Worm (Caenorhabditis elegans) whole organism, midembryonic: ENCODE results near the gene F56D2.3.
A peak's percentile ranks its signal among the peaks of the same experiment; 100 is the strongest.

Experiments
- T22C8.4 ChIP-seq: fragments of 200-800 bp; sonication (Bioruptor generic); IDR thresholded peaks from 2 replicates; pipeline ENCODE4 v1.3.6; 2022; ENCODE audit warnings: missing genetic modification characterization, missing compliant biosample characterization
- cog-1 ChIP-seq: sonication (generic microtip); optimal IDR thresholded peaks from 2 replicates; lab custom pipeline; 2016; ENCODE audit warnings: missing genetic modification characterization, missing compliant biosample characterization
- flt-1 ChIP-seq: fragments of 200-800 bp; sonication (Bioruptor generic); IDR thresholded peaks from 2 replicates; pipeline ENCODE4 v1.3.6; 2022; ENCODE audit warnings: missing genetic modification characterization, missing compliant biosample characterization
- klf-2 ChIP-seq: fragments of 200-800 bp; sonication (Bioruptor generic); conservative IDR thresholded peaks from 2 replicates; pipeline ENCODE4 v1.3.6; 2022; ENCODE audit warnings: missing genetic modification reagents, missing genetic modification characterization, missing compliant biosample characterization
- med-1 ChIP-seq: sonication (generic microtip); optimal IDR thresholded peaks from 2 replicates; lab custom pipeline; 2017; ENCODE audit warnings: missing genetic modification characterization, mild to moderate bottlenecking, missing compliant biosample characterization, antibody characterized with exemption, missing genetic modification reagents; ENCODE audit not compliant: insufficient read depth
- ref-1 ChIP-seq: fragments of 200-800 bp; sonication (Bioruptor generic); conservative IDR thresholded peaks from 2 replicates; pipeline ENCODE4 v1.3.6; 2022; ENCODE audit warnings: missing genetic modification reagents, missing genetic modification characterization, missing compliant biosample characterization
- tab-1 ChIP-seq: fragments of 200-800 bp; sonication (Bioruptor generic); IDR thresholded peaks from 2 replicates; pipeline ENCODE4 v1.3.6; 2022; ENCODE audit warnings: missing genetic modification characterization, missing compliant biosample characterization
- ztf-23 ChIP-seq: fragments of 200-800 bp; sonication (Bioruptor generic); IDR thresholded peaks from 2 replicates; pipeline ENCODE4 v1.3.6; 2022; ENCODE audit warnings: missing genetic modification reagents, missing genetic modification characterization, missing compliant biosample characterization
- ztf-29 ChIP-seq: fragments of 200-800 bp; sonication (Bioruptor generic); IDR thresholded peaks from 2 replicates; pipeline ENCODE4 v1.3.6; 2022; ENCODE audit warnings: missing genetic modification reagents, missing genetic modification characterization, missing compliant biosample characterization

F56D2.3 gene

DNA sequence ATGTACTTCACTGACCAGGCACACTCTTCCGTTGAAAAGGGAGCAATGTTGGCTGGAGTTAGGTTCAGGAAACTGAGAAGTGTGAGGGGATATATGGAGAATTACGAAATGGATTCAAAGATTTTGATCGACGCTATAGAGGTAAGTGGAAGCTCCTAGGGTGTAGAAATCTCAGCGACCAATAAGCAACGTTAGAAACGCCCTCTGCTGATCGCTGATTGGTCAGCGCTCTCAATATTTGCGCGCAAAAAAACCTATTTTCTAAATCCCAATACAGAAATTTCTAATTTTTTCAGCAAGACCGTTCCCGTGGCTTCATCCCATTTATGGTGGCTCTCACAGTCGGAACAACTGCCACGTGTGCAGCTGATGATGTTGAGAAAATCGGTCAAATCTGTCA, 30.9 kb downstream of the F56D2.3 start:
- no peak for TF ChIP-seq ztf-23 (GFP tag; lab: Robert Waterston, UW)
- no peak for TF ChIP-seq flt-1 (GFP tag; lab: Robert Waterston, UW)
- TF ChIP-seq med-1 (GFP tag; lab: Kevin White, UChicago), result no peak
- no peak for TF ChIP-seq ztf-29 (GFP tag; lab: Robert Waterston, UW)
- no peak for TF ChIP-seq klf-2 (GFP tag; lab: Robert Waterston, UW)
- TF ChIP-seq T22C8.4 (GFP tag; lab: Robert Waterston, UW), result no peak
- TF ChIP-seq tab-1, result no peak
- TF ChIP-seq ref-1 (GFP tag; lab: Robert Waterston, UW), result no peak
- no peak for TF ChIP-seq cog-1 (tag; lab: Kevin White, UChicago)

DNA sequence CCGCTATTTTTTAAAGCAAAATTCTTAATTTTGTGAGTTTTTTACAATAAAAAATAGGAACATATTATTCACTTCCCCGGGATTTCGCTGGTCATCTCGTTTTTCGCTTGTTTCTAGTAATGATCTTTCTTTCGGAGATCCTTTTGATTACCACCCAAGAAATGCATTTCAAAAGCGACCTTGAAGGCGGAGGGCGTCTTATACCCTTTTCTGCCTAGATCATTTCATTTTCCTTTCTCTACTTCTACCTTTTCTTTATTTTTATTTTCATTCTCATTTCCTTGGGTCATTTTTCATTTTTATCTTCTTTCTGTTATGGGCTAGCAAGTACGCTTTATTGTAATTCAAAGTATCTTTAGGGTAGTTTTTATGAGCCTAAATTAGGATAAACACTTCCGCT, 35.4 kb downstream of the F56D2.3 start:
- no peak for TF ChIP-seq med-1 (GFP tag; lab: Kevin White, UChicago)
- TF ChIP-seq ztf-29 (GFP tag; lab: Robert Waterston, UW), result no peak
- no peak for TF ChIP-seq cog-1 (tag; lab: Kevin White, UChicago)
- TF ChIP-seq tab-1, result no peak
- TF ChIP-seq flt-1 (GFP tag; lab: Robert Waterston, UW), result no peak
- no peak for TF ChIP-seq T22C8.4 (GFP tag; lab: Robert Waterston, UW)
- no peak for TF ChIP-seq ref-1 (GFP tag; lab: Robert Waterston, UW)
- no peak for TF ChIP-seq ztf-23 (GFP tag; lab: Robert Waterston, UW)
- no peak for TF ChIP-seq klf-2 (GFP tag; lab: Robert Waterston, UW)

DNA sequence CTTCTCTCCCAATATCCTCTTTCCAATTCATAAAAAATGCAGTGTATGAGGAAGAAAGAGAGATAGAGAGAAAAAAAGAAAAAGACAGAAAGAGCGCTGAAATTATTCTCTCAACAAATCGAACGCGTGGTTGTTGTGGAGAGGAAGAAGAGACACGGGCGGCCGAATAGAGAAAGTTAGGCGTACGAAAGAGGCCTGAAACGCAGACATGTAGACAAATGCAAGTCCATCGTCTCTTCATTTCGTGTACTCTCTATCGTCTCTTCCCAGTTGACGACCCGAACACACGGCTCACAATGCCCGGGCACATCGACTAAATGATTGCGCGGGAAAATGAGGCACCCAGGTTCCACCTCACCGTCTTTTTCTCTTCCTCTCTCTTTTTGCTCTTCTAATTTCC, 36.5 kb downstream of the F56D2.3 start:
- TF ChIP-seq cog-1 (tag; lab: Kevin White, UChicago) (peak; percentile 53), ref-1 (GFP tag; lab: Robert Waterston, UW) (no peak), med-1 (GFP tag; lab: Kevin White, UChicago) (no peak)

DNA sequence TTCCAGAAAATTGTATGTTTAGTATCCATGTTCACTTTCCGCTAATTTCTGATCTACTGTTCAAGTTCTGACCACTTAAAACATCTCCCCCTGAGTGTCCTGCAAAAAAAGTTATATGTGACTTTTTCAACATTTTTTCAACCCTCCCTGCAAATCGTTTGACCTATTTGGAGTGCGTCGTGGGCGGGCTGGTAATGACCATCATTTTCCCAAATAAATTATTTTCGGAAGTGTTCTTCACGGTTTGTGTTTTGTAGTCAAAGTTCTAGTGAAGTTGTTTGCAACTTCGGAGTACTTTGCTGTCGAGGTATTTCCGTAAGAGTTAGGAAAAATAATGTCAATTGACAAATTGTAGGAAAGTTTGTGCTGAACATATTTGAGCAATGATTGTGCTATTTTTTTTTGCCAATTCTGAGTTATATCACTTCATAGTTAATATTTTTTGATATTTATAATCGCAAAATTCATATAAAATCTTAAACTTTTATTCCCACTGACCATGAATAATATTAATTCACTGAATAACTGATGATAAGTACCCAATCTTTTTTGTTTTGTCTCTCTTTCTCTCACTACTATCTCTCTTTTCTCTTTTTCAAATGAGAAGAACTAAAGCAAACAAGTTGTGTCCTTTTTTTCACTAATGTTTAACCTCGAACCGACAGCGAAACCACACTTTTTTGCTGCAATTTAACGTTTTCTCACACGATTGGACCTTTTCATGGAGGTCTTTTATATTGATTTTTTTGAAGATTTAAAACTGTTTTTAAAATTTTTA, 37.7 kb downstream of the F56D2.3 start:
- TF ChIP-seq ztf-23 (GFP tag; lab: Robert Waterston, UW), result no peak
- TF ChIP-seq flt-1 (GFP tag; lab: Robert Waterston, UW), result no peak
- no peak for TF ChIP-seq cog-1 (tag; lab: Kevin White, UChicago)
- TF ChIP-seq T22C8.4 (GFP tag; lab: Robert Waterston, UW), result no peak
- no peak for TF ChIP-seq med-1 (GFP tag; lab: Kevin White, UChicago)
- TF ChIP-seq ref-1 (GFP tag; lab: Robert Waterston, UW), result no peak
- TF ChIP-seq tab-1, result no peak
- TF ChIP-seq ztf-29 (GFP tag; lab: Robert Waterston, UW), result no peak
- TF ChIP-seq klf-2 (GFP tag; lab: Robert Waterston, UW), result no peak

DNA sequence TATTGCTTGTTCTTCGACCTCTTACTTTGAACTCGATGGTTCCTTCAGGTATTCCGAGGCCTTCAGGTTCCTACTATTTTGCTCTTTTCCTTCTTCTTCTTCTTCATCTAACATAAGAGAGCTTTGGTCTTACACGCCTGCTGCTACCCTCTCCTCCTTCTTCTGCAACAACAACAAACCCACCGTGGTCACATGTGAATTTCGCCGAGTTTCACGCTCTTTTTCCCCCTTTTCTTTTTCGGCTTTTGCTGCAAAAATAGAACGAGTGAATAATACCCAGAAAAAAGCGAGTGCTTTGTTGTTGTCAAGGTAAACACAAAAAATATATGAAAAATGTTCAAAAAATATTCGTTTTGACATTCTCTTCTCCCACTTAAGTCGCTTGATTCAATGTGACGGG, 38.7 kb downstream of the F56D2.3 start:
- no peak for TF ChIP-seq cog-1 (tag; lab: Kevin White, UChicago)
- no peak for TF ChIP-seq ztf-23 (GFP tag; lab: Robert Waterston, UW)
- no peak for TF ChIP-seq tab-1

DNA sequence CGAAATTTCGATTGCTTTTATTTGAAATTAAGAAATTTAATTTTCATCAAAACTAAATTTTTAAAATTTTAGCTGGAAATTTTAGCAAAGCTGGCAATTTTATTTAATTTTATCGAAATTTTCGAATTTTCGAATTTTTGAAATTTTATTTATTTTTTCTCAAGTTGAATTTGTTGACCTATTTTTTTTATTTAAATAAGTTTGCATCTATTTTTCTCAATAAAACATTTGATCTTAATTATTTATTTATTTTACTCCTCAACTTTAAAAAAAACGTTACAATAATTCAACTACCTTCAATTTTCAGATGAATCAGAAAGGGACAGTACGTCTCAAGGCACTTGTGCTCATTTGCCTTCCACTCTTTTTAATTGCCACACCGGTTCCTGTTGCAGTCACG, 40.1 kb downstream of the F56D2.3 start, which contains the start of gene daf-4:
Gene daf-4, plus strand, starts transcription at position 301 of the 400 bp plus-strand sequence.
- no peak for TF ChIP-seq flt-1 (GFP tag; lab: Robert Waterston, UW)
- no peak for TF ChIP-seq ztf-23 (GFP tag; lab: Robert Waterston, UW)
- TF ChIP-seq cog-1 (tag; lab: Kevin White, UChicago), result no peak
- no peak for TF ChIP-seq med-1 (GFP tag; lab: Kevin White, UChicago)
- no peak for TF ChIP-seq T22C8.4 (GFP tag; lab: Robert Waterston, UW)
- no peak for TF ChIP-seq tab-1
- no peak for TF ChIP-seq ztf-29 (GFP tag; lab: Robert Waterston, UW)
- no peak for TF ChIP-seq ref-1 (GFP tag; lab: Robert Waterston, UW)

DNA sequence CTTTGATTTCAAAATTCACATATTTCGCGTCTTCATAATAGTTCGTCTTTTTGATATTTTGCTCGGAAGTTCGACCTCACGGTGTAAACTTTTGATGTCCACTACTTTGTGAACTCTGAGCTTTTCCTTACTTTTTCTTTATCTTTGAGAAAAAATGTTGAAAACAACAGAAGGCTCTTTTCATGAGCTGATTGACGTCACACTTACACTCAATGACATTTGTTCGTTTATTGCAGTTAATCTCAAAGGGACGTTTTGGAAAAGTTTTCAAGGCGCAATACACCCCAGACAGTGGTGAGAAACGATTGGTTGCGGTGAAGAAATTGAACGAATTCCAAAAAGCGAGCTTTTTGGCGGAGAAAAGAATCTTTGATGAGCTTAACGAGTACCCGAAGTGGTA, 44.5 kb downstream of the F56D2.3 start:
- TF ChIP-seq ztf-23 (GFP tag; lab: Robert Waterston, UW), result no peak
- TF ChIP-seq ref-1 (GFP tag; lab: Robert Waterston, UW), result no peak
- no peak for TF ChIP-seq ztf-29 (GFP tag; lab: Robert Waterston, UW)
- TF ChIP-seq flt-1 (GFP tag; lab: Robert Waterston, UW), result no peak
- no peak for TF ChIP-seq klf-2 (GFP tag; lab: Robert Waterston, UW)
- TF ChIP-seq cog-1 (tag; lab: Kevin White, UChicago), result no peak
- no peak for TF ChIP-seq tab-1

DNA sequence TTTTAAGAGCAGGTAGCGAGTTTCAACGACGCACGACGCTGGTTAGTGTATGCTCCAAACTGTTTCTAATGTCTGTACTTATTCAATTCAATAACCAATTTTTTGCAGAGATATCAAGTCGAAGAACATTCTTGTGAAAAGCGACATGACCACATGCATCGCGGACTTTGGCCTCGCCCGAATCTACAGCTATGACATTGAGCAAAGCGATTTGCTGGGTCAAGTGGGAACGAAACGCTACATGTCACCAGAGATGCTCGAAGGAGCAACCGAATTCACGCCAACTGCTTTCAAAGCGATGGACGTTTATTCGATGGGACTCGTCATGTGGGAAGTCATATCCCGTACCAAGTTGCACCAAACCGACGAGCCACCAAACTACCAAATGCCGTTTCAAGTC, 45.6 kb downstream of the F56D2.3 start:
- no peak for TF ChIP-seq ref-1 (GFP tag; lab: Robert Waterston, UW)
- TF ChIP-seq T22C8.4 (GFP tag; lab: Robert Waterston, UW), result no peak
- TF ChIP-seq tab-1, result no peak
- no peak for TF ChIP-seq med-1 (GFP tag; lab: Kevin White, UChicago)
- TF ChIP-seq ztf-23 (GFP tag; lab: Robert Waterston, UW), result no peak
- TF ChIP-seq ztf-29 (GFP tag; lab: Robert Waterston, UW), result no peak
- no peak for TF ChIP-seq cog-1 (tag; lab: Kevin White, UChicago)
- no peak for TF ChIP-seq flt-1 (GFP tag; lab: Robert Waterston, UW)
- no peak for TF ChIP-seq klf-2 (GFP tag; lab: Robert Waterston, UW)

DNA sequence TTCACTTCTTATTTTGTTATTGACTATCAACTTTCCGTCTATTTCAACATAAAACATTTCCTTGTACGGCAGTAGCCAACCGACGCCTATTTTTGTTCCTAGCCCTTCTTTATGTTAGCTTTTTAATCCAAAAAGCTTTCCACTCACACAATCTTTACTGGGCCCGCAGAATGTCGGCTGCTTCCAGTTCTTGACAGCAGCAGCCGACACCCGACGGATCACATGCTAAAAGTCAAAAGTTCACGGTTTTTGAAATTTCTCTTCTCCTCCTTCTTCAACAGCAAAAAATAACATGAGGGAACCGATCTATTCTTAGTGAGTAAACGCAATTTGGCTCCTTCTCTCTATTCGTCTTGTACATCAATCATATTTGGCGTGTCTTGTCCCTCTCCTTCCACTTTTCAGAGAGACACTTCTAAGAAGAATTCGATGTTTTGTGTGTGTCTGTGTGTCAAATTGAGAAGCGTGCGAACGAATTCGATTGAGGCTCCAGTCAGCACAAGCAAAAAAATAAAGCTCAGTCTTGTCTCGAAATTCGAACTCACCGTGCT, 47.8 kb downstream of the F56D2.3 start:
- TF ChIP-seq ztf-29 (GFP tag; lab: Robert Waterston, UW) (no peak), ztf-23 (GFP tag; lab: Robert Waterston, UW) (no peak), ref-1 (GFP tag; lab: Robert Waterston, UW) (no peak), T22C8.4 (GFP tag; lab: Robert Waterston, UW) (no peak), tab-1 (no peak), flt-1 (GFP tag; lab: Robert Waterston, UW) (no peak), med-1 (GFP tag; lab: Kevin White, UChicago) (no peak), cog-1 (tag; lab: Kevin White, UChicago) (no peak), klf-2 (GFP tag; lab: Robert Waterston, UW) (no peak)
